Fruit fly (Drosophila melanogaster): Measurements from ENCODE around the gene Brd8.

The Brd8 gene

DNA sequence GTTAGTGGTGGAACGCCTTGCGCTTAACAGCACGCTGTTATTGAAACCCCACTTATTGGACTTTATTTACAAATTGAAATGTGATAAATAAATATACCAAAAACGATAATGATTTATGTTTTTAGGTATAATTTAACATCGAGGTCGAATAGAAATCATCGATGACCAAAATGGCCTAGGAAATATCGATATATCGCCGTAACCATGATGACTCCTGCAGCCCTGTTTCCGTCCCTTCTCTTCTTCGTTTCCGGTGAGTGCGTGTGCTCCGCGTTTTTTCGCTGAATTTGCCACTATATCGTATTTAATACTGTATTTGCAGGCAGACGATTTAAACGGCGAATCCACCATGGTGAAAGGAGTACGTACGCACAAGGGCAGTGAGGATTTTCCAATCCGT is 3.3 kb upstream of the Brd8 start, which contains the start of gene eEF1gamma (continued):
- TF ChIP-seq luna (GFP tag; optimal IDR thresholded peaks at IDR 0.05) (peak; percentile 93), CG13624 (GFP tag; optimal IDR thresholded peaks at IDR 0.05) (peak; percentile 97), CG15479 (GFP tag; optimal IDR thresholded peaks at IDR 0.05) (peak; percentile 59), sc (optimal IDR thresholded peaks at IDR 0.05) (no peak), sc (GFP tag; optimal IDR thresholded peaks at IDR 0.05) (peak; percentile 92), ken (GFP tag; IDR thresholded peaks at IDR 0.05) (peak; percentile 94), Optix (GFP tag; IDR thresholded peaks at IDR 0.05) (peak; percentile 94), Camta (GFP tag; optimal IDR thresholded peaks at IDR 0.05) (peak; percentile 96), HLH4C (GFP tag; IDR thresholded peaks at IDR 0.05; ENCODE audit: partially characterized antibody) (peak; percentile 95), CG34376 (GFP tag; optimal IDR thresholded peaks at IDR 0.05) (peak; percentile 99), nmo (GFP tag; optimal IDR thresholded peaks at IDR 0.05) (peak; percentile 92), Dek (tag; optimal IDR thresholded peaks at IDR 0.05) (peak; percentile 78), lbe (GFP tag; optimal IDR thresholded peaks at IDR 0.05) (peak; percentile 85), CG8281 (tag; optimal IDR thresholded peaks at IDR 0.05) (peak; percentile 86), Atf-2 (GFP tag; optimal IDR thresholded peaks at IDR 0.05) (peak; percentile 92), Ptx1 (GFP tag; IDR thresholded peaks at IDR 0.05) (peak; percentile 91), CG8388 (GFP tag; optimal IDR thresholded peaks at IDR 0.05) (peak; percentile 90), CG7745 (tag; optimal IDR thresholded peaks at IDR 0.05) (peak; percentile 71), CG10366 (GFP tag; IDR thresholded peaks at IDR 0.05) (peak; percentile 92), klu (GFP tag; IDR thresholded peaks at IDR 0.05) (peak; percentile 74; the same call in 1 of the 2 replicates), trem (tag; optimal IDR thresholded peaks at IDR 0.05) (peak; percentile 90), CG43689 (GFP tag; IDR thresholded peaks at IDR 0.05) (peak; percentile 96), CG6654 (GFP tag; optimal IDR thresholded peaks at IDR 0.05) (peak; percentile 87), lola (GFP tag; optimal IDR thresholded peaks at IDR 0.05) (peak in 1 of 3 experiments; percentile 83), CG18599 (GFP tag; optimal IDR thresholded peaks at IDR 0.05) (peak; percentile 95), CG2199 (GFP tag; IDR thresholded peaks at IDR 0.05) (peak; percentile 92), gfzf (GFP tag; optimal IDR thresholded peaks at IDR 0.05) (peak; percentile 38), croc (GFP tag; conservative IDR thresholded peaks at IDR 0.05) (peak; percentile 85), CG31224 (GFP tag; IDR thresholded peaks at IDR 0.05) (peak; percentile 88), cwo (GFP tag; optimal IDR thresholded peaks at IDR 0.05) (peak; percentile 77), Oli (tag; optimal IDR thresholded peaks at IDR 0.05) (peak; percentile 90), CG10209 (GFP tag; optimal IDR thresholded peaks at IDR 0.05) (peak; percentile 96), run (tag; optimal IDR thresholded peaks at IDR 0.05) (peak; percentile 82), CG6854 (GFP tag; optimal IDR thresholded peaks at IDR 0.05) (peak; percentile 95), corto (GFP tag; optimal IDR thresholded peaks at IDR 0.05) (no peak), TFAM (GFP tag; optimal IDR thresholded peaks at IDR 0.05) (peak; percentile 88), CG9876 (GFP tag; optimal IDR thresholded peaks at IDR 0.05) (peak; percentile 96), CG6272 (GFP tag; IDR thresholded peaks at IDR 0.05) (peak; percentile 91), D (optimal IDR thresholded peaks at IDR 0.05) (no peak), D (GFP tag; optimal IDR thresholded peaks at IDR 0.05) (peak; percentile 95), ERR (GFP tag; optimal IDR thresholded peaks at IDR 0.05) (peak; percentile 82), tio (GFP tag; optimal IDR thresholded peaks at IDR 0.05) (no peak), MTF-1 (GFP tag; optimal IDR thresholded peaks at IDR 0.05; ENCODE audit: borderline replicate concordance) (peak; percentile 98), ab (GFP tag; optimal IDR thresholded peaks at IDR 0.05) (peak; percentile 68), bowl (GFP tag; IDR thresholded peaks at IDR 0.05) (peak; percentile 88), peb (GFP tag; IDR thresholded peaks at IDR 0.05) (peak; percentile 89), gem (tag; optimal IDR thresholded peaks at IDR 0.05) (peak; percentile 84), Rx (GFP tag; IDR thresholded peaks at IDR 0.05) (peak; percentile 94), CG2202 (tag; optimal IDR thresholded peaks at IDR 0.05) (peak; percentile 92), CG15601 (tag; optimal IDR thresholded peaks at IDR 0.05) (peak; percentile 92), Dll (GFP tag; IDR thresholded peaks at IDR 0.05; ENCODE audit: partially characterized antibody) (peak; percentile 92)
